Fruit fly (Drosophila melanogaster) whole organism, embryonic: ENCODE data around the gene kraken.

Source experiments
- Atf-2 ChIP-seq: fragments of 200-800 bp; sonication (Bioruptor generic); optimal IDR thresholded peaks from 2 replicates; lab custom pipeline; 2016; ENCODE audit warnings: missing biosample characterization, missing genetic modification characterization
- B-H2 ChIP-seq: fragments of 200-800 bp; sonication (Bioruptor generic); optimal IDR thresholded peaks from 2 replicates; lab custom pipeline; 2018; ENCODE audit warnings: missing biosample characterization, mild to moderate bottlenecking, missing genetic modification characterization
- C15 ChIP-seq: fragments of 200-800 bp; sonication (Bioruptor generic); IDR thresholded peaks from 3 replicates; pipeline ENCODE4 v1.3.6; 2022; ENCODE audit warnings: missing biosample characterization, missing genetic modification characterization
- CG10366 ChIP-seq: fragments of 200-800 bp; sonication (Bioruptor generic); IDR thresholded peaks from 2 replicates; pipeline ENCODE4 v1.3.6; 2022; ENCODE audit warnings: missing biosample characterization, missing genetic modification characterization
- CG10431 ChIP-seq: fragments of 200-800 bp; sonication (Bioruptor generic); optimal IDR thresholded peaks from 3 replicates; lab custom pipeline; 2018; ENCODE audit warnings: missing biosample characterization, mild to moderate bottlenecking, missing genetic modification characterization
- CG10565 ChIP-seq: fragments of 200-800 bp; sonication (Bioruptor generic); optimal IDR thresholded peaks from 3 replicates; lab custom pipeline; 2016; ENCODE audit warnings: missing biosample characterization, mild to moderate bottlenecking, missing genetic modification characterization
- CG10654 ChIP-seq: fragments of 200-800 bp; sonication (Bioruptor generic); optimal IDR thresholded peaks from 2 replicates; lab custom pipeline; 2016; ENCODE audit warnings: missing biosample characterization, missing genetic modification characterization
- CG1603 ChIP-seq: fragments of 200-800 bp; sonication (Bioruptor generic); optimal IDR thresholded peaks from 2 replicates; lab custom pipeline; 2019; ENCODE audit warnings: missing biosample characterization, mild to moderate bottlenecking, missing genetic modification characterization, moderate library complexity
- CG17186 ChIP-seq: fragments of 200-800 bp; sonication (Bioruptor generic); optimal IDR thresholded peaks from 3 replicates; lab custom pipeline; 2017; ENCODE audit warnings: missing biosample characterization, missing genetic modification reagents, missing genetic modification characterization
- CG2120 ChIP-seq: fragments of 200-800 bp; sonication (Bioruptor generic); optimal IDR thresholded peaks from 3 replicates; lab custom pipeline; 2016; ENCODE audit warnings: missing biosample characterization, missing genetic modification characterization
- CG2712 ChIP-seq: fragments of 200-800 bp; optimal IDR thresholded peaks from 3 replicates; lab custom pipeline; 2019; ENCODE audit warnings: missing biosample characterization, mild to moderate bottlenecking, missing genetic modification characterization, moderate library complexity
- CG42726 ChIP-seq: fragments of 200-800 bp; sonication (Bioruptor generic); IDR thresholded peaks from 2 replicates; pipeline ENCODE4 v1.3.6; 2022; ENCODE audit warnings: missing biosample characterization, missing genetic modification characterization; ENCODE audit not compliant: partially characterized antibody
- CG4424 ChIP-seq: fragments of 200-800 bp; sonication (Bioruptor generic); optimal IDR thresholded peaks from 3 replicates; lab custom pipeline; 2016; ENCODE audit warnings: missing biosample characterization, missing genetic modification characterization
- CG6254 ChIP-seq: fragments of 200-800 bp; sonication (Bioruptor generic); optimal IDR thresholded peaks from 3 replicates; lab custom pipeline; 2017; ENCODE audit warnings: mild to moderate bottlenecking, missing biosample characterization, missing genetic modification reagents, missing genetic modification characterization
- CG6272 ChIP-seq: fragments of 200-800 bp; sonication (Bioruptor generic); IDR thresholded peaks from 2 replicates; pipeline ENCODE4 v1.3.6; 2022; ENCODE audit warnings: missing biosample characterization, missing genetic modification characterization
- CG6813 ChIP-seq: fragments of 200-800 bp; sonication (Bioruptor generic); optimal IDR thresholded peaks from 2 replicates; lab custom pipeline; 2017; ENCODE audit warnings: missing biosample characterization, missing genetic modification characterization, mild to moderate bottlenecking, moderate library complexity, missing genetic modification reagents
- CG7963 ChIP-seq: fragments of 200-800 bp; sonication (Bioruptor generic); IDR thresholded peaks from 3 replicates; pipeline ENCODE4 v1.3.6; 2022; ENCODE audit warnings: missing biosample characterization, missing genetic modification characterization; ENCODE audit not compliant: partially characterized antibody
- CoRest ChIP-seq: fragments of 200-800 bp; sonication (Bioruptor generic); optimal IDR thresholded peaks from 3 replicates; lab custom pipeline; 2018; ENCODE audit warnings: missing biosample characterization, mild to moderate bottlenecking, missing genetic modification characterization, moderate library complexity
- CrebB ChIP-seq: fragments of 200-800 bp; sonication (Bioruptor generic); optimal IDR thresholded peaks from 3 replicates; lab custom pipeline; 2018; ENCODE audit warnings: missing biosample characterization, mild to moderate bottlenecking, missing genetic modification characterization
- D19B ChIP-seq: fragments of 200-800 bp; sonication (Bioruptor generic); optimal IDR thresholded peaks from 2 replicates; lab custom pipeline; 2017; ENCODE audit warnings: missing biosample characterization, mild to moderate bottlenecking, missing genetic modification characterization
- Dfd ChIP-seq, 2 experiments: fragments of >200 bp; optimal IDR thresholded peaks; 2 replicates each; lab custom pipeline; 2017; ENCODE audit warnings: missing biosample characterization in 2 of 2, missing genetic modification characterization in 2 of 2
- Dref ChIP-seq: fragments of 200-800 bp; sonication (Bioruptor generic); IDR thresholded peaks from 2 replicates; pipeline ENCODE4 v1.3.6; 2022; ENCODE audit warnings: missing biosample characterization, missing genetic modification characterization
- Eip74EF ChIP-seq, 2 experiments: fragments of 200-800 bp in 1 of 2; fragments of >200 bp in 1 of 2; sonication (Bioruptor generic) in 1 of 2; optimal IDR thresholded peaks; 2 replicates each; lab custom pipeline; 2017 to 2019; ENCODE audit warnings: missing biosample characterization in 2 of 2, missing genetic modification characterization in 2 of 2, mild to moderate bottlenecking in 1 of 2, moderate library complexity in 1 of 2
- Gsc ChIP-seq: fragments of 200-800 bp; sonication (Bioruptor generic); IDR thresholded peaks from 2 replicates; pipeline ENCODE4 v1.3.6; 2022; ENCODE audit warnings: missing biosample characterization, missing genetic modification characterization
- Gug ChIP-seq: fragments of 200-800 bp; sonication (Bioruptor generic); IDR thresholded peaks from 4 replicates; pipeline ENCODE4 v1.3.6; 2022; ENCODE audit warnings: missing biosample characterization, missing genetic modification characterization
- HLH4C ChIP-seq: fragments of 200-800 bp; sonication (Bioruptor generic); IDR thresholded peaks from 3 replicates; pipeline ENCODE4 v1.3.6; 2022; ENCODE audit warnings: missing biosample characterization, missing genetic modification characterization; ENCODE audit not compliant: partially characterized antibody
- HLHmδ ChIP-seq: fragments of 200-800 bp; sonication (Bioruptor generic); optimal IDR thresholded peaks from 2 replicates; lab custom pipeline; 2018; ENCODE audit warnings: missing biosample characterization, mild to moderate bottlenecking, missing genetic modification characterization, moderate library complexity
- Hr51 ChIP-seq, 2 experiments: fragments of 200-800 bp; sonication (Bioruptor generic); optimal IDR thresholded peaks; 2 replicates in 1 of 2; 3 replicates in 1 of 2; lab custom pipeline; 2016 to 2018; ENCODE audit warnings: missing biosample characterization in 2 of 2, missing genetic modification characterization in 2 of 2, mild to moderate bottlenecking in 1 of 2, moderate library complexity in 1 of 2
- MBD-R2 ChIP-seq: fragments of 200-800 bp; sonication (Bioruptor generic); IDR thresholded peaks from 2 replicates; pipeline ENCODE4 v1.3.6; 2022; ENCODE audit warnings: missing biosample characterization, missing genetic modification characterization
- Xrp1 ChIP-seq: fragments of 200-800 bp; sonication (Bioruptor generic); IDR thresholded peaks from 2 replicates; pipeline ENCODE4 v1.3.6; 2022; ENCODE audit warnings: missing biosample characterization, missing genetic modification characterization
- ato ChIP-seq: fragments of 200-800 bp; sonication (Bioruptor generic); IDR thresholded peaks from 2 replicates; pipeline ENCODE4 v1.3.6; 2022; ENCODE audit warnings: missing biosample characterization, missing genetic modification characterization; ENCODE audit not compliant: partially characterized antibody
- cato ChIP-seq: fragments of 200-800 bp; sonication (Bioruptor generic); optimal IDR thresholded peaks from 2 replicates; lab custom pipeline; 2016; ENCODE audit warnings: missing biosample characterization, missing genetic modification characterization, borderline replicate concordance
- dpn ChIP-seq, 2 experiments: fragments of 200-800 bp; sonication (Bioruptor generic); optimal IDR thresholded peaks; 3 replicates each; lab custom pipeline; 2016; ENCODE audit warnings: missing biosample characterization in 2 of 2, missing genetic modification characterization in 2 of 2
- eyg ChIP-seq: fragments of 200-800 bp; sonication (Bioruptor generic); optimal IDR thresholded peaks from 3 replicates; lab custom pipeline; 2016; ENCODE audit warnings: missing biosample characterization, missing genetic modification characterization
- gfzf ChIP-seq: fragments of 200-800 bp; sonication (Bioruptor generic); optimal IDR thresholded peaks from 2 replicates; lab custom pipeline; 2016; ENCODE audit warnings: missing biosample characterization, mild to moderate bottlenecking, missing genetic modification characterization, moderate library complexity
- hth ChIP-seq: fragments of >200 bp; optimal IDR thresholded peaks from 2 replicates; lab custom pipeline; 2017; ENCODE audit warnings: inconsistent platforms
- jing ChIP-seq: fragments of 200-800 bp; sonication (Bioruptor generic); optimal IDR thresholded peaks from 2 replicates; lab custom pipeline; 2018; ENCODE audit warnings: missing biosample characterization, mild to moderate bottlenecking, missing genetic modification characterization
- lbe ChIP-seq: fragments of 200-800 bp; sonication (Bioruptor generic); optimal IDR thresholded peaks from 2 replicates; lab custom pipeline; 2016; ENCODE audit warnings: missing biosample characterization, mild to moderate bottlenecking, missing genetic modification characterization
- lmd ChIP-seq: fragments of 200-800 bp; sonication (Bioruptor generic); IDR thresholded peaks from 2 replicates; pipeline ENCODE4 v1.3.6; 2022; ENCODE audit warnings: missing biosample characterization, missing genetic modification characterization
- peb ChIP-seq: fragments of 200-800 bp; sonication (Bioruptor generic); IDR thresholded peaks from 2 replicates; pipeline ENCODE4 v1.3.6; 2022; ENCODE audit warnings: missing biosample characterization, missing genetic modification characterization
- pfk ChIP-seq: fragments of 200-800 bp; sonication (Bioruptor generic); optimal IDR thresholded peaks from 2 replicates; lab custom pipeline; 2018; ENCODE audit warnings: missing biosample characterization, mild to moderate bottlenecking, missing genetic modification characterization, moderate library complexity
- ro ChIP-seq: fragments of 200-800 bp; sonication (Bioruptor generic); IDR thresholded peaks from 2 replicates; pipeline ENCODE4 v1.3.6; 2022; ENCODE audit warnings: missing biosample characterization, missing genetic modification characterization
- sima ChIP-seq: fragments of 200-800 bp; sonication (Bioruptor generic); optimal IDR thresholded peaks from 2 replicates; lab custom pipeline; 2016; ENCODE audit warnings: missing biosample characterization, missing genetic modification characterization
- trem ChIP-seq: fragments of 200-800 bp; optimal IDR thresholded peaks from 3 replicates; lab custom pipeline; 2019; ENCODE audit warnings: missing biosample characterization, mild to moderate bottlenecking, missing genetic modification characterization, moderate library complexity
- wek ChIP-seq: fragments of 200-800 bp; sonication (Bioruptor generic); optimal IDR thresholded peaks from 3 replicates; lab custom pipeline; 2018; ENCODE audit warnings: missing biosample characterization, mild to moderate bottlenecking, missing genetic modification characterization, moderate library complexity
- zen ChIP-seq: fragments of 200-800 bp; sonication (Bioruptor generic); optimal IDR thresholded peaks from 3 replicates; lab custom pipeline; 2018; ENCODE audit warnings: missing biosample characterization, mild to moderate bottlenecking, missing genetic modification characterization, moderate library complexity
- zf30C ChIP-seq: fragments of 200-800 bp; sonication (Bioruptor generic); optimal IDR thresholded peaks from 3 replicates; lab custom pipeline; 2018; ENCODE audit warnings: missing biosample characterization, mild to moderate bottlenecking, missing genetic modification characterization
- zfh2 ChIP-seq: fragments of 200-800 bp; sonication (Bioruptor generic); optimal IDR thresholded peaks from 2 replicates; lab custom pipeline; 2016; ENCODE audit warnings: missing biosample characterization, missing genetic modification characterization

Gene kraken

DNA sequence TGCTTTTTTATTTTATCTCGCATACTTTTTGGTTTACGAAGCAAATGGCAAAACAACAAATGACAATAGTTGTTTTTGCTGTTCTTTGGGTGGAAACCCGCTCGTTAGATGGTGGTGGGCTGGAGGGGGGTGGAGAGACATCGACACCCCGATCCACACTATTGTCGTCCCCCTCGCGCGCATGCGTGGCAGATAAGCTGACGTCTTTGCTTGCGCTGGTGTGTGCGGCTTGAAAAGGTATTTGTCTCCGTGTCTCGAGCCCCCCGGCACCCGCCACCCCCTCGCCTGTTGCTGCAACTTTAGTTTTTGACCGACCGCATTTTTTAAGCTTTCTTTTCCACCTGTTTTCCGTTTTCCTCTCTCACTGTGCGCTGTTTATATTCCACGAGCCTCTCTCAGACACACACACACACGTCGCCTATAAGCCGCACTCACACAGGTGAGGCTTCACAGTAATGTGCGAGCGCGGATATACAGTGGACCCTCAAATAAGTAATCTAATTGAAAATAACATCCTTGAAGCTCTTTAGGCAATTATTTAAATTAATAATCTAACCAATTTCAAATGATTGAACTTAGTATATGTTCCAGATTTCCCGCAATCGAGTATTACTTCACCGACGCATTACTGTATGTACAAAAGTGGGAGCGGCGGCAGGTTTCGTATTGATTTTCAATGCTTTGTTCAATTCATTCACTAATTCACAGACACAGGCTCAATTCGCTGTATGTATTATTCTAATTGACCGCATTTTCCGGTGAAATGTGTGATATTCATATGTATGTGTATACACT, 14.6 kb downstream of the kraken start (continued):
- TF ChIP-seq D19B (GFP tag; lab: Kevin White, UChicago) = peak; percentile 81
- TF ChIP-seq zen (tag; lab: Kevin White, UChicago) = peak; percentile 89
- peak; percentile 86 for TF ChIP-seq CG10654
- TF ChIP-seq jing (GFP tag; lab: Kevin White, UChicago) = peak; percentile 86
- peak; percentile 92 for TF ChIP-seq MBD-R2 (GFP tag; lab: Robert Waterston, UW)
- TF ChIP-seq Hr51 (GFP tag; optimal IDR thresholded peaks at IDR 0.05; lab: Kevin White, UChicago) = peak; percentile 87 to 93
- peak; percentile 39; the same call in 1 of the 2 replicates for TF ChIP-seq CG42726 (GFP tag; lab: Robert Waterston, UW)
- peak; percentile 89 for TF ChIP-seq CrebB (tag; lab: Kevin White, UChicago)
- TF ChIP-seq ro (GFP tag; lab: Robert Waterston, UW) = peak; percentile 72
- TF ChIP-seq CG4424 (GFP tag; lab: Kevin White, UChicago) = peak; percentile 91
- peak; percentile 88 for TF ChIP-seq B-H2 (GFP tag; lab: Kevin White, UChicago)
- peak; percentile 94 for TF ChIP-seq CoRest (tag; lab: Kevin White, UChicago)
- peak; percentile 91 for TF ChIP-seq Gug (GFP tag; lab: Robert Waterston, UW)
- TF ChIP-seq CG2712 = peak; percentile 90
- peak; percentile 2 for TF ChIP-seq CG17186 (GFP tag; lab: Kevin White, UChicago)
- peak; percentile 75 for TF ChIP-seq sima
- TF ChIP-seq CG1603 (tag; lab: Kevin White, UChicago) = peak; percentile 94
- TF ChIP-seq eyg (GFP tag; lab: Kevin White, UChicago) = peak; percentile 83
- no peak for TF ChIP-seq HLHmδ (GFP tag; lab: Kevin White, UChicago)
- peak; percentile 51 for TF ChIP-seq CG10565
- TF ChIP-seq C15 (GFP tag; lab: Robert Waterston, UW) = peak; percentile 88
- no peak for TF ChIP-seq Dfd (GFP tag; optimal IDR thresholded peaks at IDR 0.05; lab: Kevin White, UChicago)
- TF ChIP-seq Xrp1 (GFP tag; lab: Robert Waterston, UW) = peak; percentile 95
- TF ChIP-seq peb = peak; percentile 91
- TF ChIP-seq dpn (GFP tag; optimal IDR thresholded peaks at IDR 0.05; lab: Kevin White, UChicago) = peak; percentile 90 to 93
- peak; percentile 94 for TF ChIP-seq CG6272
- no peak for TF ChIP-seq pfk (GFP tag; lab: Kevin White, UChicago)
- no peak for TF ChIP-seq CG7963
- peak; percentile 82 for TF ChIP-seq wek (GFP tag; lab: Kevin White, UChicago)
- peak; percentile 70 for TF ChIP-seq CG10431
- TF ChIP-seq trem (tag; lab: Kevin White, UChicago) = peak; percentile 62
- TF ChIP-seq lbe (GFP tag; lab: Kevin White, UChicago) = peak; percentile 94
- TF ChIP-seq ato (GFP tag; lab: Robert Waterston, UW) = no peak
- TF ChIP-seq cato (GFP tag; lab: Kevin White, UChicago) = peak; percentile 80
- peak; percentile 95 for TF ChIP-seq lmd (GFP tag; lab: Robert Waterston, UW)
- TF ChIP-seq Eip74EF (GFP tag; optimal IDR thresholded peaks at IDR 0.05; lab: Kevin White, UChicago) = peak in 1 of 2 experiments; percentile 87
- no peak for TF ChIP-seq hth (lab: Kevin White, UChicago)
- TF ChIP-seq Gsc (GFP tag; lab: Robert Waterston, UW) = peak; percentile 83
- TF ChIP-seq CG2120 (GFP tag; lab: Kevin White, UChicago) = peak; percentile 96
- no peak for TF ChIP-seq gfzf (GFP tag; lab: Kevin White, UChicago)
- TF ChIP-seq CG10366 (GFP tag; lab: Robert Waterston, UW) = peak; percentile 96
- no peak for TF ChIP-seq zf30C
- peak; percentile 37 for TF ChIP-seq CG6254 (GFP tag; lab: Kevin White, UChicago)
- peak; percentile 88 for TF ChIP-seq zfh2
- no peak for TF ChIP-seq Dref (GFP tag; lab: Robert Waterston, UW)
- peak; percentile 91 for TF ChIP-seq CG6813
- TF ChIP-seq HLH4C (GFP tag; lab: Robert Waterston, UW) = no peak; the same call in 2 of the 3 replicates
- peak; percentile 87 for TF ChIP-seq Atf-2
